Worm (Caenorhabditis elegans): ENCODE data around the gene ncr-2.

ce11 chrIII:8308238-8308637 lies 50.1 kb downstream of the ncr-2 start, which contains the start of gene F10E9.4:
- TF ChIP-seq nhr-237 (tag; optimal IDR thresholded peaks at IDR 0.05) (no peak), lin-32 (GFP tag; optimal IDR thresholded peaks at IDR 0.05) (no peak), unc-39 (tag; optimal IDR thresholded peaks at IDR 0.05) (no peak), sptf-1 (tag; optimal IDR thresholded peaks at IDR 0.05) (no peak)
